Worm (Caenorhabditis elegans): Measurements from ENCODE around the gene hbl-1.

DNA sequence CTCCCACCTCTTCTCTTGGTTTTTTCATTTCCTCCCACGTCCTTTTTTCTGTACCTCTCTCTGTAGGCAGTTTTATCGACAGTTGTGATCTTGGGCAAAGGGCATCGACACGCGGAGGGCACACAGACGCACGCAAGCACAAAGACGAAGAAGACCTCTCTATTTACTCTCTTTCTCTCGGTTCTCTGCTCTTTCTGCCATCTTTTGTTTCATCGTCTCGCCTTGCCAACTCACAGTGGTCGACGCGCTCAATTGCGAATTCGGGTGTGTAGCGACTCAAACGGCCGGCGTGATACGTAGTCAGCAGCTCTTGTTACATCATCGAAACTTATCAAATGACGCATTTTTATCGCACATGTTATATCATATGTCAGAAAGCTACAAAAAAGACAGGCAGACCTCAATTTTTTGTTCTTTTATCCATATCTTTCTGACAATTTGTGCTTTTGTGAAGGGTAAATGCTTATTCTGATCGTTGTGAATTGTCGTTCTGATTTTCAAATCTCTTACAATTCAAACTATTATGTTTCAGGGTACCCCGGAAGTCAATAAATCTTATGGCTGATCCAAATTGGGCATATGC lies 19.2 kb downstream of the hbl-1 start, which contains the start of gene puf-9:
- TF ChIP-seq ztf-4 (tag; optimal IDR thresholded peaks at IDR 0.05) (peak; percentile 99), fos-1 (tag; optimal IDR thresholded peaks at IDR 0.05) (peak; percentile 100)
